Fruit fly (Drosophila melanogaster) whole organism, wandering third instar larva: Measurements from ENCODE around the gene CG8051.

Experiments used
- Abd-B ChIP-seq: fragments of >200 bp; optimal IDR thresholded peaks from 2 replicates; lab custom pipeline; 2017; ENCODE audit warnings: missing biosample characterization, missing genetic modification characterization
- CrebA ChIP-seq: fragments of 200-800 bp; sonication (Bioruptor generic); optimal IDR thresholded peaks from 2 replicates; lab custom pipeline; 2016; ENCODE audit warnings: missing biosample characterization, mild to moderate bottlenecking, missing genetic modification characterization, borderline replicate concordance
- Dfd ChIP-seq: fragments of >200 bp; optimal IDR thresholded peaks from 2 replicates; lab custom pipeline; 2017; ENCODE audit warnings: missing biosample characterization, missing genetic modification characterization
- Dif ChIP-seq: fragments of 200-275, 200-300 bp; sonication (Bioruptor generic); optimal IDR thresholded peaks from 2 replicates; lab custom pipeline; 2018; ENCODE audit warnings: missing biosample characterization, missing genetic modification characterization; ENCODE audit not compliant: partially characterized antibody
- HLH106 ChIP-seq: fragments of 200-800 bp; optimal IDR thresholded peaks from 3 replicates; lab custom pipeline; 2019; ENCODE audit warnings: missing biosample characterization, mild to moderate bottlenecking, missing genetic modification characterization, moderate library complexity
- Hnf4 ChIP-seq: fragments of 200-800 bp; sonication (Bioruptor generic); optimal IDR thresholded peaks from 2 replicates; lab custom pipeline; 2016; ENCODE audit warnings: missing biosample characterization, mild to moderate bottlenecking, missing genetic modification characterization
- Hr83 ChIP-seq: fragments of 200-300 bp; sonication (Bioruptor generic); optimal IDR thresholded peaks from 2 replicates; lab custom pipeline; 2016; ENCODE audit warnings: missing biosample characterization, mild to moderate bottlenecking, missing genetic modification characterization, moderate library complexity; ENCODE audit not compliant: poor library complexity, severe bottlenecking
- Jra ChIP-seq: sonication (Bioruptor generic); optimal IDR thresholded peaks from 2 replicates; lab custom pipeline; 2016; ENCODE audit warnings: missing biosample characterization, missing genetic modification characterization
- Mio ChIP-seq: sonication (Bioruptor generic); optimal IDR thresholded peaks from 2 replicates; lab custom pipeline; 2016; ENCODE audit warnings: missing biosample characterization, missing genetic modification characterization
- Myc ChIP-seq: fragments of >200 bp; optimal IDR thresholded peaks from 2 replicates; lab custom pipeline; 2017
- N ChIP-seq: fragments of >200 bp; optimal IDR thresholded peaks from 2 replicates; lab custom pipeline; 2018; ENCODE audit warnings: missing biosample characterization, missing external identifiers, missing genetic modification characterization
- OdsH ChIP-seq: fragments of 200-800 bp; sonication (Bioruptor generic); optimal IDR thresholded peaks from 2 replicates; lab custom pipeline; 2016; ENCODE audit warnings: missing biosample characterization, mild to moderate bottlenecking, missing genetic modification characterization
- Rel ChIP-seq, 2 experiments: fragments of 200-800 bp; sonication (Bioruptor generic) in 1 of 2; optimal IDR thresholded peaks; 2 replicates in 1 of 2; 3 replicates in 1 of 2; lab custom pipeline; 2016 to 2019; ENCODE audit warnings: mild to moderate bottlenecking in 2 of 2, missing biosample characterization in 2 of 2, missing genetic modification characterization in 2 of 2, moderate library complexity in 1 of 2
- Sp1 ChIP-seq: fragments of 200-800 bp; sonication (Bioruptor generic); optimal IDR thresholded peaks from 3 replicates; lab custom pipeline; 2019; ENCODE audit warnings: missing biosample characterization, mild to moderate bottlenecking, missing genetic modification characterization, moderate library complexity
- Vsx2 ChIP-seq: fragments of 200-300, 225-300 bp; sonication (Bioruptor generic); optimal IDR thresholded peaks from 2 replicates; lab custom pipeline; 2018; ENCODE audit warnings: missing biosample characterization, missing genetic modification characterization; ENCODE audit not compliant: partially characterized antibody
- br ChIP-seq: fragments of 200-800 bp; sonication (Bioruptor generic); optimal IDR thresholded peaks from 2 replicates; lab custom pipeline; 2016; ENCODE audit warnings: missing biosample characterization, missing genetic modification characterization
- brk ChIP-seq: fragments of 200-800 bp; sonication (Bioruptor generic); optimal IDR thresholded peaks from 2 replicates; lab custom pipeline; 2016; ENCODE audit warnings: missing biosample characterization, mild to moderate bottlenecking, missing genetic modification characterization
- dl ChIP-seq, 2 experiments: fragments of 175-275, 200-275 bp in 1 of 2; fragments of 200-275 bp in 1 of 2; sonication (Bioruptor generic); optimal IDR thresholded peaks; lab custom pipeline; 2018; ENCODE audit warnings: mild to moderate bottlenecking in 2 of 2, missing biosample characterization in 2 of 2, missing genetic modification characterization in 2 of 2, moderate library complexity in 2 of 2; ENCODE audit not compliant: partially characterized antibody in 2 of 2, insufficient read depth in 1 of 2
- dmrt93B ChIP-seq: fragments of 200-800 bp; sonication (Bioruptor generic); optimal IDR thresholded peaks from 2 replicates; lab custom pipeline; 2018; ENCODE audit warnings: missing biosample characterization, mild to moderate bottlenecking, missing genetic modification characterization
- dsf ChIP-seq: sonication (Bioruptor generic); optimal IDR thresholded peaks from 2 replicates; lab custom pipeline; 2016; ENCODE audit warnings: missing biosample characterization, missing genetic modification characterization, borderline replicate concordance
- ey ChIP-seq: fragments of 200-800 bp; sonication (Bioruptor generic); optimal IDR thresholded peaks from 2 replicates; lab custom pipeline; 2016; ENCODE audit warnings: missing biosample characterization, missing genetic modification characterization
- foxo ChIP-seq, 2 experiments: fragments of 200-800 bp; sonication (Bioruptor generic); optimal IDR thresholded peaks; 2 replicates in 1 of 2; 3 replicates in 1 of 2; lab custom pipeline; 2016 to 2017; ENCODE audit warnings: missing biosample characterization in 2 of 2, missing genetic modification characterization in 2 of 2
- h ChIP-seq: fragments of 200-800 bp; sonication (Bioruptor generic); optimal IDR thresholded peaks from 3 replicates; lab custom pipeline; 2016; ENCODE audit warnings: missing biosample characterization, mild to moderate bottlenecking, missing genetic modification characterization
- jim ChIP-seq: fragments of 175-275, 200-325 bp; sonication (Bioruptor generic); optimal IDR thresholded peaks from 2 replicates; lab custom pipeline; 2016; ENCODE audit warnings: missing biosample characterization, mild to moderate bottlenecking, missing genetic modification characterization
- pan ChIP-seq: fragments of >200 bp; optimal IDR thresholded peaks from 2 replicates; lab custom pipeline; 2017
- psq ChIP-seq: fragments of 200-800 bp; sonication (Bioruptor generic); optimal IDR thresholded peaks from 3 replicates; lab custom pipeline; 2017; ENCODE audit warnings: missing biosample characterization, mild to moderate bottlenecking, missing genetic modification characterization, moderate library complexity
- rgr ChIP-seq: fragments of 200-800 bp; sonication (Bioruptor generic); optimal IDR thresholded peaks from 3 replicates; lab custom pipeline; 2016; ENCODE audit warnings: missing biosample characterization, mild to moderate bottlenecking, missing genetic modification characterization
- sage ChIP-seq: fragments of 200-800 bp; sonication (Bioruptor generic); optimal IDR thresholded peaks from 2 replicates; lab custom pipeline; 2016; ENCODE audit warnings: missing biosample characterization, mild to moderate bottlenecking, missing genetic modification characterization
- sv ChIP-seq: fragments of 200-800 bp; sonication (Bioruptor generic); optimal IDR thresholded peaks from 3 replicates; lab custom pipeline; 2016; ENCODE audit warnings: missing biosample characterization, missing genetic modification characterization
- tai ChIP-seq: sonication (Bioruptor generic); optimal IDR thresholded peaks from 2 replicates; lab custom pipeline; 2016; ENCODE audit warnings: missing biosample characterization, missing genetic modification characterization
- usp ChIP-seq: fragments of >200 bp; optimal IDR thresholded peaks from 2 replicates; lab custom pipeline; 2017; ENCODE audit warnings: missing biosample characterization, missing genetic modification characterization

Gene CG8051

dm6 chrX:19287784-19288183 is 19.9 kb downstream of the CG8051 start:
- no peak for TF ChIP-seq dl (GFP tag; optimal IDR thresholded peaks at IDR 0.05; lab: Kevin White, UChicago; ENCODE audit: insufficient read depth in 1 of 2, partially characterized antibody in 2 of 2)
- TF ChIP-seq Abd-B (GFP tag; lab: Kevin White, UChicago): no peak
- no peak for TF ChIP-seq Dfd (GFP tag; lab: Kevin White, UChicago)
- no peak for TF ChIP-seq Hr83 (GFP tag; lab: Kevin White, UChicago)
- no peak for TF ChIP-seq sv (GFP tag; lab: Kevin White, UChicago)
- no peak for TF ChIP-seq Myc (lab: Kevin White, UChicago)
- no peak for TF ChIP-seq Dif (GFP tag; lab: Kevin White, UChicago)
- TF ChIP-seq br (GFP tag; lab: Kevin White, UChicago): no peak
- no peak for TF ChIP-seq ey (GFP tag; lab: Kevin White, UChicago)
- no peak for TF ChIP-seq Sp1 (GFP tag; lab: Kevin White, UChicago)
- no peak for TF ChIP-seq dsf
- no peak for TF ChIP-seq psq (GFP tag; lab: Kevin White, UChicago)
- TF ChIP-seq usp: no peak
- no peak for TF ChIP-seq Mio (GFP tag; lab: Kevin White, UChicago)

dm6 chrX:19286235-19286634 is 21.5 kb downstream of the CG8051 start:
- TF ChIP-seq pan (lab: Kevin White, UChicago) (no peak), OdsH (GFP tag; lab: Kevin White, UChicago) (no peak), CrebA (no peak), Dfd (GFP tag; lab: Kevin White, UChicago) (no peak), Rel (GFP tag; optimal IDR thresholded peaks at IDR 0.05; lab: Kevin White, UChicago) (no peak), Rel (tag; optimal IDR thresholded peaks at IDR 0.05; lab: Kevin White, UChicago) (peak; percentile 37)
- TF ChIP-seq, all 38 proteins: peak for 1

DNA sequence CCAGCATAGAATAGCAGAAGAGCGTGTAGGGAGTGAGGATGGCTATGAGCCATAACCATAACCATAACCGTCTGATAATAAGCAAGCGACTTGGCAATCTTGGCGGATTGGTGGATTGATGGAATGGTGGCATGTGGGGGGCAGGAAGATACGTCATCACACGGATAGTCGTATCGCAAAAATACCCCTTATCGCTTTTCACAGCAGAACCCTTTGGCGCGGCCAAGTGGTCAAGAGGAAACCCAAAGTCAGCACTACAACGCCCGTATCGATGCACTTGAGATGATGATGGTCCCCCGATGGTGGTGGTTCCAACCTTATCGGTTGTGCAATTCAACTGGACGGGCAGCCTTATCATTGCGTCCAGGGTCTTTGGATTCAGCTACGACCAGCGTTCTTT is 22.3 kb downstream of the CG8051 start:
- TF ChIP-seq HLH106 (tag; lab: Kevin White, UChicago): no peak
- no peak for TF ChIP-seq usp
- TF ChIP-seq Abd-B (GFP tag; lab: Kevin White, UChicago): no peak
- TF ChIP-seq Rel (GFP tag; optimal IDR thresholded peaks at IDR 0.05; lab: Kevin White, UChicago): no peak
- peak; percentile 58 for TF ChIP-seq Rel (tag; optimal IDR thresholded peaks at IDR 0.05; lab: Kevin White, UChicago)
- TF ChIP-seq CrebA: no peak

- TF ChIP-seq psq (GFP tag; lab: Kevin White, UChicago) (peak; percentile 18), pan (lab: Kevin White, UChicago) (no peak), Myc (lab: Kevin White, UChicago) (peak; percentile 21), brk (GFP tag; lab: Kevin White, UChicago) (no peak), HLH106 (tag; lab: Kevin White, UChicago) (peak; percentile 33), rgr (GFP tag; lab: Kevin White, UChicago) (peak; percentile 44)
- TF ChIP-seq, all 38 proteins: peak for 4
Measured at dm6 chrX:19281271-19281670, 26.5 kb downstream of the CG8051 start.

- no peak for TF ChIP-seq pan (lab: Kevin White, UChicago)
- TF ChIP-seq brk (GFP tag; lab: Kevin White, UChicago): no peak
- TF ChIP-seq foxo (GFP tag; optimal IDR thresholded peaks at IDR 0.05; lab: Kevin White, UChicago): no peak
- no peak for TF ChIP-seq jim
- TF ChIP-seq N (GFP tag; lab: Kevin White, UChicago): no peak
- TF ChIP-seq HLH106 (tag; lab: Kevin White, UChicago): no peak
- no peak for TF ChIP-seq Hr83 (GFP tag; lab: Kevin White, UChicago)
- no peak for TF ChIP-seq sage (GFP tag; lab: Kevin White, UChicago)
- no peak for TF ChIP-seq Dif (GFP tag; lab: Kevin White, UChicago)
- no peak for TF ChIP-seq tai
- no peak for TF ChIP-seq br (GFP tag; lab: Kevin White, UChicago)
- TF ChIP-seq h (GFP tag; lab: Kevin White, UChicago): no peak
Measured at dm6 chrX:19280685-19281084, 27.0 kb downstream of the CG8051 start.

DNA sequence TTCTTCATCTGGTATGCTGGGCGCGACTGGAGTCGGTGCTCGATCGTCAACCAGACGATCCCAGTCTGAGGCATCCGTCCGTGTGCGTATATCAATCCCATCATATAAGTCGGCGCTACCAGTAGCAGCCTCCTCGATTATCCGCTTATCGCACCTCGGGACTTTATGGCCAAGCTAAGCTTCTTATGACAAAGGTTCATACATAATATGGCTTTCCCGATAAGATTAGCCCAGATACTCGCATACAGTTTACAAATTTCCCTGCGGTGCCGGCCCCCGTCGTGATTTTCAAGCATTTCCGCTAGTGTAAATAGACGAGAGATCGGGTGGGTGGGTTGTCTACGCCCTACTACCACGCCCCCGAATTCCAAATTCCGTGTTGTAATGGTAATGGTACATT is 27.5 kb downstream of the CG8051 start, which contains the start of gene CG8028:
TSS of gene CG8028 (minus strand) at position 101 of the 400 bp plus-strand sequence.
- TF ChIP-seq Hnf4 (GFP tag; lab: Kevin White, UChicago): no peak
- TF ChIP-seq OdsH (GFP tag; lab: Kevin White, UChicago): no peak
- TF ChIP-seq Vsx2 (GFP tag; lab: Kevin White, UChicago): no peak
- no peak for TF ChIP-seq Myc (lab: Kevin White, UChicago)
- TF ChIP-seq sv (GFP tag; lab: Kevin White, UChicago): no peak
- no peak for TF ChIP-seq Dif (GFP tag; lab: Kevin White, UChicago)
- TF ChIP-seq Jra: no peak
- TF ChIP-seq dsf: no peak
- no peak for TF ChIP-seq N (GFP tag; lab: Kevin White, UChicago)
- no peak for TF ChIP-seq dmrt93B (GFP tag; lab: Kevin White, UChicago)
- TF ChIP-seq Rel (GFP tag; optimal IDR thresholded peaks at IDR 0.05; lab: Kevin White, UChicago): no peak
- TF ChIP-seq Rel (tag; optimal IDR thresholded peaks at IDR 0.05; lab: Kevin White, UChicago): no peak
